Worm (Caenorhabditis elegans) whole organism, midembryonic: ENCODE measurements around the gene dop-1.

ENCODE experiments used
- flt-1 ChIP-seq: fragments of 200-800 bp; sonication (Bioruptor generic); IDR thresholded peaks from 2 replicates; pipeline ENCODE4 v1.3.6; 2022; ENCODE audit warnings: missing genetic modification characterization, missing compliant biosample characterization
- ztf-23 ChIP-seq: fragments of 200-800 bp; sonication (Bioruptor generic); IDR thresholded peaks from 2 replicates; pipeline ENCODE4 v1.3.6; 2022; ENCODE audit warnings: missing genetic modification reagents, missing genetic modification characterization, missing compliant biosample characterization

DNA sequence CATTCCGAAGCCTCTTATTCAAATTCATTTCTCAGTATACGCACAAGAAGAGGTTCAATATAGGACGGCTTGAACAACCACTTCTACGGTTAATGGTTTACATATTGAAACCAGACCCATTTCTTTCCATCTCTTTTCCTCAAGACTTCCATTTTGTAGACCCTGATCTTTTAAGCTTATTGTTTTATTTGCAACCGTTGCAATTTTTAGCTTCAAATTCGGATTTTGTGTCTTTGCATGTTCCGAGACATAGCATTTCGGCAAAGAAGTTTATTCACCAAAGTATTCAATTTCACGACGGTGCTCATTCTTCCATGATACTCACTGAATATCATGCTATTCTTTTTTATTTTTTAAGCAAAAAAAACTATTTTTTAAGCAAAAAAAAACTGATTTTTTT lies 47.6 kb upstream of the dop-1 start, which contains the start of gene nmur-3:
- TF ChIP-seq ztf-23 (GFP tag; lab: Robert Waterston, UW), result no peak
- TF ChIP-seq flt-1 (GFP tag; lab: Robert Waterston, UW), result no peak
